Worm (Caenorhabditis elegans) whole organism, L4 larva: ENCODE measurements around the gene K02E7.11.

Experiments
- attf-4 ChIP-seq: sonication (generic microtip); optimal IDR thresholded peaks from 3 replicates; lab custom pipeline; 2017; ENCODE audit warnings: missing biosample characterization, missing genetic modification characterization
- cey-2 ChIP-seq: sonication (generic microtip); optimal IDR thresholded peaks from 3 replicates; lab custom pipeline; 2017; ENCODE audit warnings: missing genetic modification characterization, mild to moderate bottlenecking, missing compliant biosample characterization, antibody characterized with exemption, borderline replicate concordance; ENCODE audit not compliant: insufficient read depth
- daf-12 ChIP-seq: fragments of 150-350 bp; optimal IDR thresholded peaks from 2 replicates; lab custom pipeline; 2014; ENCODE audit warnings: missing biosample characterization, missing genetic modification reagents, missing genetic modification characterization
- daf-16 ChIP-seq, 3 experiments: sonication (generic microtip); optimal IDR thresholded peaks; 2 replicates each; lab custom pipeline; 2016 to 2017; ENCODE audit warnings: missing genetic modification characterization in 3 of 3, missing genetic modification reagents in 3 of 3, mild to moderate bottlenecking in 2 of 3, missing compliant biosample characterization in 2 of 3, missing biosample characterization in 1 of 3, moderate library complexity in 1 of 3
- dmd-6 ChIP-seq: fragments of 200-800 bp; sonication (Bioruptor generic); IDR thresholded peaks from 2 replicates; pipeline ENCODE4 v1.3.6; 2022; ENCODE audit warnings: missing genetic modification reagents, missing genetic modification characterization, missing compliant biosample characterization
- lim-7 ChIP-seq: fragments of 200-800 bp; sonication (Bioruptor generic); IDR thresholded peaks from 2 replicates; pipeline ENCODE4 v1.3.6; 2022; ENCODE audit warnings: missing genetic modification characterization, missing compliant biosample characterization
- nhr-11 ChIP-seq: fragments of 150-350 bp; optimal IDR thresholded peaks from 2 replicates; lab custom pipeline; 2014; ENCODE audit warnings: missing biosample characterization, missing genetic modification characterization
- nhr-237 ChIP-seq: sonication (generic microtip); optimal IDR thresholded peaks from 2 replicates; lab custom pipeline; 2017; ENCODE audit warnings: missing biosample characterization, missing genetic modification characterization
- nhr-28 ChIP-seq: fragments of 150-350 bp; optimal IDR thresholded peaks from 2 replicates; lab custom pipeline; 2014; ENCODE audit warnings: missing biosample characterization, missing genetic modification characterization
- nhr-41 ChIP-seq: fragments of 200-800 bp; sonication (Bioruptor generic); IDR thresholded peaks from 2 replicates; pipeline ENCODE4 v1.3.6; 2022; ENCODE audit warnings: missing genetic modification reagents, missing genetic modification characterization, missing compliant biosample characterization
- nhr-76 ChIP-seq: fragments of 150-350 bp; optimal IDR thresholded peaks from 2 replicates; lab custom pipeline; 2014; ENCODE audit warnings: missing biosample characterization, missing genetic modification characterization
- nhr-77 ChIP-seq: fragments of 150-350 bp; optimal IDR thresholded peaks from 2 replicates; lab custom pipeline; 2014; ENCODE audit warnings: missing biosample characterization, missing genetic modification characterization
- php-3 ChIP-seq: fragments of 200-800 bp; sonication (Bioruptor generic); IDR thresholded peaks from 2 replicates; pipeline ENCODE4 v1.3.6; 2022; ENCODE audit warnings: missing genetic modification reagents, missing genetic modification characterization, missing compliant biosample characterization
- pqm-1 ChIP-seq: sonication (generic microtip); optimal IDR thresholded peaks from 2 replicates; lab custom pipeline; 2017; ENCODE audit warnings: missing biosample characterization, missing genetic modification characterization
- set-16 ChIP-seq: fragments of 200-800 bp; sonication (Bioruptor generic); IDR thresholded peaks from 2 replicates; pipeline ENCODE4 v1.3.6; 2022; ENCODE audit warnings: missing genetic modification reagents, missing genetic modification characterization, missing compliant biosample characterization
- tra-1 ChIP-seq: fragments of 200-800 bp; sonication (Bioruptor generic); IDR thresholded peaks from 2 replicates; pipeline ENCODE4 v1.3.6; 2022; ENCODE audit warnings: missing genetic modification reagents, missing genetic modification characterization, missing compliant biosample characterization

K02E7.11 gene

DNA sequence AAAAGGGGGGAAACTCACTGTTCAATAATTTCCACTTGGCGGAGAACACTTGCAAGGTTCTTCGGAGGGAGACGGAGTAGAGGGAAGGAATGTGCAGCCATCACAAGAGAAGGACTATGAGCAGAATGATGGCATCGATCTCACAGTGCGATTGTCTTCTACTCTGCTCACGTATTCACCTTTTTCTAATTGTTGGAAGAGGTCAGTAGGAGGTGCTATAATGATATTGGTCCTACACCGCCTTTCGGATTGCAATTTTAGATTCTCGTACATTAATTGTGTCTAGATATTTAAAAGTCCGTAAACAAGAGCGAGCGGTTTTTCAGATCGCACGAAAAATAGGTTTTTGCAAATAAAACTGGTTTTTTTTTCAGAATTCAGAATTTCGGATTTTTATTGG, 34.9 kb downstream of the K02E7.11 start, which contains the start of gene fbxb-39:
TSS of gene fbxb-39 (minus strand) at position 101 of the 400 bp plus-strand sequence.
- TF ChIP-seq attf-4 (tag; lab: Kevin White, UChicago) (no peak), cey-2 (no peak)

DNA sequence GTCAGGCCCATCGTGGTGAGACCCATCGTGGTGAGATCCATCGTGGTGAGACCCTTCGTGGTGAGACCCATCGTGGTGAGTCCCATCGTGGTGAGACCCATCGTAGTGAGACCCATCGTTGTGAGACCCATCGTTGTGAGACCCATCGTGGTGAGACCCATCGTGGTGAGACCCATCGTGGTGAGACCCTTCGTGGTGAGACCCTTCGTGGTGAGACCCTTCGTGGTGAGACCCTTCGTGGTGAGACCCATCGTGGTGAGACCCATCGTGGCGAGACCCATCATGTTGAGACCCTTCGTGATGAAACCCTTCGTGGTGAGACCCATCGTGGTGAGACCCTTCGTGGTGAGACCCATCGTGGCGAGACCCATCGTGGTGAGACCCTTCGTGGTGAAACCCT, 40.9 kb downstream of the K02E7.11 start:
- 0 out of 2 replicates have a peak, but pooled peaks have one; percentile 57 for TF ChIP-seq lim-7 (GFP tag; lab: Robert Waterston, UW)
- peak; percentile 60; the same call in 1 of the 2 replicates for TF ChIP-seq set-16 (GFP tag; lab: Robert Waterston, UW)

DNA sequence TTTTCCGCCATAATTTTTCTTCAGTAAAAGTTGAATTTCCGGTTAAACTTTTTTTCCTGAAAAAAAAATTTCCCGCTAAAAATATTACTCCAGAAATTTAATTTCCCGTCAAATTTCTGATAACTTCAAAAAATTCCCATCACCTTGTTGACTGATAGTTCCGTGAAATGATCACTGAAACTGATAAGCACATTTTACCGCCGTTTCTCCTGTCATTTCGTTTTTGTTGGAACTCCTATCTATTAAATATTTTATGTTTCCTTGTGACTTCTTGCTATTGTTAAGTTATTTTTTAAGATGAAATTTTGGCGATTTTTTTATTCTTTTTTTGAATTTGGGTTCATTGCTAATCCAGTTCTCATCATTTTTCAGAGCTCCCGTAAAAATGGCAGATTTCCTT, 46.7 kb downstream of the K02E7.11 start, which contains the start of gene math-34:
TSS of gene math-34 (plus strand) at position 371 of the 400 bp plus-strand sequence.
- TF ChIP-seq nhr-28 (tag; lab: Kevin White, UChicago) (peak; percentile 65), dmd-6 (GFP tag; lab: Robert Waterston, UW) (peak; percentile 68), daf-16 (GFP tag; optimal IDR thresholded peaks at IDR 0.05; lab: Kevin White, UChicago) (no peak), daf-16 (tag; optimal IDR thresholded peaks at IDR 0.05; lab: Kevin White, UChicago) (peak; percentile 68), nhr-11 (tag; lab: Kevin White, UChicago) (no peak), nhr-76 (tag; lab: Kevin White, UChicago) (no peak), tra-1 (GFP tag; lab: Robert Waterston, UW) (0 out of 2 replicates have a peak, but pooled peaks have one; percentile 23), nhr-77 (tag; lab: Kevin White, UChicago) (peak; percentile 41), pqm-1 (tag; lab: Kevin White, UChicago) (peak; percentile 52)

DNA sequence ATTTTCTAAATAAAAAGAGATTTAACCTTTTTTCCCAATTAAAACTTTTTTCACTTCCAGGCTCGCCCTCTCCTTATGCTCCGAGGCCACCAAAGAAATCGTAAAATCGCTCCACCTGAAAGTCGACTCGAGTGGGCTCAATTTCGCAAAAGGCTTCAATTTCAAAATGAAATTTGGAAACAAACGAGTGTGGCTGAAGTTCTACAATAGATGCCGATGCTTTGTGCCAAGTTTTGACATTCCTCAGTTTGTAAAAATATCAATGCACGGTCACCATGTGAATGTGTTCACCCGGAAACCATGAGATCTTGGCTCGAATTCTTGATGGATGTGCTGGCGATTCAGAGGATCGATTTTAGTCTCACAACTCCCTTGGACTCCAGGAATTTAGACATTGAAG, 48.7 kb downstream of the K02E7.11 start, which contains the start of gene M01D1.12:
TSS of gene M01D1.12 (plus strand) at position 301 of the 400 bp plus-strand sequence.
- no peak for TF ChIP-seq daf-12 (tag; lab: Kevin White, UChicago)
- TF ChIP-seq php-3 (GFP tag; lab: Robert Waterston, UW) = no peak
- TF ChIP-seq nhr-41 (GFP tag; lab: Robert Waterston, UW) = no peak
- no peak for TF ChIP-seq nhr-237 (tag; lab: Kevin White, UChicago)
